Worm (Caenorhabditis elegans): Measurements from ENCODE around the gene tomm-7.

DNA sequence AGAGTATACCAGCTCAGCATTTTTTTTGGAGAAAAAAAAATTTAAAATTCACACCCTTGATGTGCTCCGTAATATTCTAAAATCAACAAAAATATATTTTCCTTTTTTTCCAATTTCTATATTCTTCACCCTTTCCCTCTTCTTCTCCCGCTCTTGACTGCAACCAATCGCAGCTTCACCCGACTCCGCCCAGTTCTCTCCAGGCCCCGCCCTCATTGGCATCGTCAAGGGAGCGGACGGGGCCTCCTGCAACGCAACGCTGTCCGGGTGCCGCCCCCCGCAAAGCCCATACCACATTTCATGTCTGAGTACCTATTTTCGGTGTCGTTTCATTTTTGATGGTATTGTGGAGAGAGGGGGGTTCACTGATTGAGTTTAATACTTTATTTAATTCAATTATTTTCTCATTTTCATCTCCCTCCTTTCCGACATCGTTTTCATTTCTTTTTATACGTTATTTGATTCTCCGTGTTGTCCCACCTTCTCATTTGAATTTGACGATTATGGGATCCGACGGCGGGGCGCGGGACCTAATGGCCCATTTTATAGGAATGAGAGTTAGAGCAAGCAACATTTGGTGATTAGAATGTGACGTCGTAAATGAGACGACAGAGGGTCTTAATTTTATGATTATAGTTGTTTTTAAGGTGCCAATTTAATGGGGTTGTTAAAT is 47.1 kb upstream of the tomm-7 start:
- no peak for TF ChIP-seq W03F9.2 (tag; optimal IDR thresholded peaks at IDR 0.05)
- TF ChIP-seq him-1 (tag; optimal IDR thresholded peaks at IDR 0.05), result no peak
- TF ChIP-seq dao-5 (tag; optimal IDR thresholded peaks at IDR 0.05), result no peak

Data from whole organism, L4/young adult.